Fruit fly (Drosophila melanogaster) whole organism, prepupa: ENCODE measurements around the gene Sr-CIV.
A peak's percentile ranks its signal among the peaks of the same experiment; 100 is the strongest.

Source experiments
- CG10631 ChIP-seq: fragments of 200-800 bp; sonication (Bioruptor generic); optimal IDR thresholded peaks from 2 replicates; lab custom pipeline; 2016; ENCODE audit warnings: missing biosample characterization, missing genetic modification characterization
- CG10669 ChIP-seq: fragments of 200-800 bp; sonication (Bioruptor generic); optimal IDR thresholded peaks from 3 replicates; lab custom pipeline; 2018; ENCODE audit warnings: missing biosample characterization, mild to moderate bottlenecking, missing genetic modification characterization, moderate library complexity
- CG11294 ChIP-seq: fragments of 200-800 bp; sonication (Bioruptor generic); IDR thresholded peaks from 2 replicates; pipeline ENCODE4 v1.3.6; 2022; ENCODE audit warnings: missing biosample characterization, missing genetic modification characterization
- CG11902 ChIP-seq: fragments of 200-800 bp; sonication (Bioruptor generic); optimal IDR thresholded peaks from 3 replicates; lab custom pipeline; 2016; ENCODE audit warnings: missing biosample characterization, missing genetic modification characterization
- CG15336 ChIP-seq: fragments of 200-800 bp; sonication (Bioruptor generic); IDR thresholded peaks from 2 replicates; pipeline ENCODE4 v1.3.6; 2022; ENCODE audit warnings: missing biosample characterization, missing genetic modification characterization
- CG16779 ChIP-seq: fragments of 200-800 bp; sonication (Bioruptor generic); optimal IDR thresholded peaks from 3 replicates; lab custom pipeline; 2017; ENCODE audit warnings: missing biosample characterization, mild to moderate bottlenecking, missing genetic modification characterization
- CG3032 ChIP-seq: fragments of 200-800 bp; optimal IDR thresholded peaks from 2 replicates; lab custom pipeline; 2019; ENCODE audit warnings: missing biosample characterization, mild to moderate bottlenecking, missing genetic modification characterization, moderate library complexity
- CG31627 ChIP-seq: fragments of 200-800 bp; sonication (Bioruptor generic); optimal IDR thresholded peaks from 3 replicates; lab custom pipeline; 2016; ENCODE audit warnings: missing biosample characterization, missing genetic modification characterization
- CG32006 ChIP-seq: fragments of 200-800 bp; sonication (Bioruptor generic); optimal IDR thresholded peaks from 3 replicates; lab custom pipeline; 2017; ENCODE audit warnings: missing biosample characterization, mild to moderate bottlenecking, missing genetic modification characterization
- CG34406 ChIP-seq: fragments of 200-800 bp; sonication (Bioruptor generic); optimal IDR thresholded peaks from 3 replicates; lab custom pipeline; 2016; ENCODE audit warnings: missing biosample characterization, missing genetic modification characterization
- CG3919 ChIP-seq: fragments of 200-800 bp; sonication (Bioruptor generic); optimal IDR thresholded peaks from 3 replicates; lab custom pipeline; 2016; ENCODE audit warnings: missing biosample characterization, missing genetic modification characterization
- CG6163 ChIP-seq: fragments of 200-800 bp; sonication (Bioruptor generic); IDR thresholded peaks from 3 replicates; pipeline ENCODE4 v1.3.6; 2022; ENCODE audit warnings: missing biosample characterization, missing genetic modification characterization
- CG6276 ChIP-seq: fragments of 200-800 bp; sonication (Bioruptor generic); optimal IDR thresholded peaks from 2 replicates; lab custom pipeline; 2017; ENCODE audit warnings: missing biosample characterization, mild to moderate bottlenecking, missing genetic modification characterization
- CG6792 ChIP-seq: fragments of 200-800 bp; sonication (Bioruptor generic); optimal IDR thresholded peaks from 3 replicates; lab custom pipeline; 2016; ENCODE audit warnings: missing biosample characterization, missing genetic modification characterization
- CG6808 ChIP-seq: fragments of 200-800 bp; sonication (Bioruptor generic); optimal IDR thresholded peaks from 3 replicates; lab custom pipeline; 2017; ENCODE audit warnings: missing biosample characterization, missing genetic modification characterization, mild to moderate bottlenecking, moderate library complexity, missing genetic modification reagents
- CG8119 ChIP-seq: fragments of 200-800 bp; sonication (Bioruptor generic); IDR thresholded peaks from 3 replicates; pipeline ENCODE4 v1.3.6; 2022; ENCODE audit warnings: missing biosample characterization, missing genetic modification characterization
- CG8319 ChIP-seq: fragments of 200-800 bp; sonication (Bioruptor generic); optimal IDR thresholded peaks from 3 replicates; lab custom pipeline; 2016; ENCODE audit warnings: missing biosample characterization, missing genetic modification characterization
- Eip78C ChIP-seq: fragments of 200-800 bp; sonication (Bioruptor generic); peaks from one replicate; lab custom pipeline; 2016; ENCODE audit warnings: missing biosample characterization, missing genetic modification characterization
- Eip93F ChIP-seq: fragments of 200-800 bp; sonication (Bioruptor generic); optimal IDR thresholded peaks from 2 replicates; lab custom pipeline; 2016; ENCODE audit warnings: missing biosample characterization, mild to moderate bottlenecking, missing genetic modification characterization
- Ets21C ChIP-seq: fragments of 200-800 bp; sonication (Bioruptor generic); optimal IDR thresholded peaks from 3 replicates; lab custom pipeline; 2016; ENCODE audit warnings: missing biosample characterization, missing genetic modification characterization
- Ets96B ChIP-seq: fragments of 200-800 bp; optimal IDR thresholded peaks from 2 replicates; lab custom pipeline; 2019; ENCODE audit warnings: missing biosample characterization, mild to moderate bottlenecking, missing genetic modification characterization, moderate library complexity
- Gug ChIP-seq: fragments of 200-800 bp; sonication (Bioruptor generic); IDR thresholded peaks from 2 replicates; pipeline ENCODE4 v1.3.6; 2022; ENCODE audit warnings: missing biosample characterization, missing genetic modification characterization
- Hr38 ChIP-seq: sonication (Bioruptor generic); optimal IDR thresholded peaks from 2 replicates; lab custom pipeline; 2016; ENCODE audit warnings: missing biosample characterization, missing genetic modification characterization
- Hr39 ChIP-seq: fragments of 200-800 bp; sonication (Bioruptor generic); optimal IDR thresholded peaks from 2 replicates; lab custom pipeline; 2016; ENCODE audit warnings: missing biosample characterization, missing genetic modification characterization
- Hr4 ChIP-seq: fragments of 200-800 bp; sonication (Bioruptor generic); optimal IDR thresholded peaks from 3 replicates; lab custom pipeline; 2016; ENCODE audit warnings: missing biosample characterization, missing genetic modification characterization
- Met ChIP-seq: fragments of 200-800 bp; sonication (Bioruptor generic); optimal IDR thresholded peaks from 3 replicates; lab custom pipeline; 2016; ENCODE audit warnings: missing biosample characterization, missing genetic modification characterization
- OdsH ChIP-seq: fragments of 200-800 bp; sonication (Bioruptor generic); optimal IDR thresholded peaks from 3 replicates; lab custom pipeline; 2016; ENCODE audit warnings: missing biosample characterization, missing genetic modification characterization
- Smox ChIP-seq: fragments of 200-800 bp; sonication (Bioruptor generic); optimal IDR thresholded peaks from 3 replicates; lab custom pipeline; 2016; ENCODE audit warnings: missing biosample characterization, missing genetic modification characterization
- Sox102F ChIP-seq: fragments of 200-800 bp; sonication (Bioruptor generic); optimal IDR thresholded peaks from 2 replicates; lab custom pipeline; 2016; ENCODE audit warnings: missing biosample characterization, mild to moderate bottlenecking, missing genetic modification characterization
- Sox14 ChIP-seq: fragments of 200-800 bp; sonication (Bioruptor generic); optimal IDR thresholded peaks from 3 replicates; lab custom pipeline; 2016; ENCODE audit warnings: missing biosample characterization, missing genetic modification characterization
- Sox15 ChIP-seq: fragments of 200-800 bp; sonication (Bioruptor generic); optimal IDR thresholded peaks from 3 replicates; lab custom pipeline; 2016; ENCODE audit warnings: missing biosample characterization, missing genetic modification characterization
- achi ChIP-seq: fragments of 200-800 bp; sonication (Bioruptor generic); optimal IDR thresholded peaks from 3 replicates; lab custom pipeline; 2016; ENCODE audit warnings: missing biosample characterization, missing genetic modification characterization
- acj6 ChIP-seq: fragments of 200-800 bp; sonication (Bioruptor generic); optimal IDR thresholded peaks from 3 replicates; lab custom pipeline; 2016; ENCODE audit warnings: missing biosample characterization, missing genetic modification characterization
- cyc ChIP-seq: fragments of 200-800 bp; sonication (Bioruptor generic); optimal IDR thresholded peaks from 3 replicates; lab custom pipeline; 2016; ENCODE audit warnings: missing biosample characterization, missing genetic modification characterization
- dsx ChIP-seq: fragments of 200-800 bp; optimal IDR thresholded peaks from 3 replicates; lab custom pipeline; 2019; ENCODE audit warnings: missing biosample characterization, mild to moderate bottlenecking, missing genetic modification characterization, moderate library complexity; ENCODE audit not compliant: poor library complexity, severe bottlenecking
- eg ChIP-seq: fragments of 200-800 bp; sonication (Bioruptor generic); IDR thresholded peaks from 3 replicates; pipeline ENCODE4 v1.3.6; 2022; ENCODE audit warnings: missing biosample characterization, missing genetic modification characterization
- esn ChIP-seq: fragments of 200-800 bp; sonication (Bioruptor generic); optimal IDR thresholded peaks from 2 replicates; lab custom pipeline; 2016; ENCODE audit warnings: missing biosample characterization, mild to moderate bottlenecking, missing genetic modification characterization, moderate library complexity
- fd59A ChIP-seq: fragments of 200-800 bp; sonication (Bioruptor generic); optimal IDR thresholded peaks from 2 replicates; lab custom pipeline; 2017; ENCODE audit warnings: missing biosample characterization, mild to moderate bottlenecking, missing genetic modification characterization, missing genetic modification reagents
- net ChIP-seq: fragments of 200-800 bp; sonication (Bioruptor generic); optimal IDR thresholded peaks from 3 replicates; lab custom pipeline; 2016; ENCODE audit warnings: missing biosample characterization, missing genetic modification characterization
- pdm3 ChIP-seq: fragments of 200-800 bp; sonication (Bioruptor generic); optimal IDR thresholded peaks from 3 replicates; lab custom pipeline; 2016; ENCODE audit warnings: missing biosample characterization, missing genetic modification characterization
- salr ChIP-seq, 2 experiments: fragments of 200-800 bp; sonication (Bioruptor generic); optimal IDR thresholded peaks; 3 replicates each; lab custom pipeline; 2016 to 2018; ENCODE audit warnings: missing biosample characterization in 2 of 2, missing genetic modification characterization in 2 of 2, mild to moderate bottlenecking in 1 of 2
- spab ChIP-seq: fragments of 200-800 bp; sonication (Bioruptor generic); optimal IDR thresholded peaks from 2 replicates; lab custom pipeline; 2017; ENCODE audit warnings: missing biosample characterization, mild to moderate bottlenecking, missing genetic modification characterization, missing genetic modification reagents
- ss ChIP-seq, 2 experiments: fragments of 200-800 bp; sonication (Bioruptor generic); optimal IDR thresholded peaks; 2 replicates in 1 of 2; 3 replicates in 1 of 2; lab custom pipeline; 2017 to 2018; ENCODE audit warnings: mild to moderate bottlenecking in 2 of 2, missing biosample characterization in 2 of 2, missing genetic modification characterization in 2 of 2, moderate library complexity in 1 of 2
- svp ChIP-seq: fragments of 200-800 bp; sonication (Bioruptor generic); peaks from one replicate; lab custom pipeline; 2016; ENCODE audit warnings: missing biosample characterization, missing genetic modification characterization
- topi ChIP-seq: fragments of 200-800 bp; sonication (Bioruptor generic); optimal IDR thresholded peaks from 3 replicates; lab custom pipeline; 2016; ENCODE audit warnings: missing biosample characterization, missing genetic modification characterization
- vri ChIP-seq: fragments of 200-800 bp; sonication (Bioruptor generic); optimal IDR thresholded peaks from 3 replicates; lab custom pipeline; 2016; ENCODE audit warnings: missing biosample characterization, mild to moderate bottlenecking, missing genetic modification characterization

Sr-CIV gene

dm6 chr2L:3534227-3534842 lies 10.5 kb upstream of the Sr-CIV start (continued):
- peak; percentile 90 for TF ChIP-seq CG10669 (GFP tag; lab: Kevin White, UChicago)
- peak; percentile 96 for TF ChIP-seq CG6163 (GFP tag; lab: Robert Waterston, UW)
- TF ChIP-seq cyc (GFP tag; lab: Kevin White, UChicago) = peak; percentile 95
- peak; percentile 74 for TF ChIP-seq CG6276 (GFP tag; lab: Kevin White, UChicago)
- TF ChIP-seq CG11294 (GFP tag; lab: Robert Waterston, UW) = peak; percentile 63
- TF ChIP-seq pdm3 (GFP tag; lab: Kevin White, UChicago) = peak; percentile 94
- TF ChIP-seq net (GFP tag; lab: Kevin White, UChicago) = peak; percentile 86
- TF ChIP-seq spab (GFP tag; lab: Kevin White, UChicago) = peak; percentile 80
- TF ChIP-seq CG16779 (tag; lab: Kevin White, UChicago) = peak; percentile 59
- peak; percentile 91 for TF ChIP-seq Smox (GFP tag; lab: Kevin White, UChicago)
- peak; percentile 76 to 82 for TF ChIP-seq salr (GFP tag; optimal IDR thresholded peaks at IDR 0.05; lab: Kevin White, UChicago)
- TF ChIP-seq Sox102F (GFP tag; lab: Kevin White, UChicago) = peak; percentile 91
- TF ChIP-seq CG15336 (GFP tag; lab: Robert Waterston, UW) = peak; percentile 84
- peak; percentile 78 for TF ChIP-seq fd59A (GFP tag; lab: Kevin White, UChicago)
- peak; percentile 84 for TF ChIP-seq CG32006 (GFP tag; lab: Kevin White, UChicago)
- TF ChIP-seq Ets21C = peak; percentile 90
- peak; percentile 90 for TF ChIP-seq CG34406 (GFP tag; lab: Kevin White, UChicago)

dm6 chr2L:3532973-3533525 lies 9.2 kb upstream of the Sr-CIV start:
- TF ChIP-seq CG6163 (GFP tag; lab: Robert Waterston, UW) (peak; percentile 57; the same call in 1 of the 3 replicates), achi (peak; percentile 27), topi (GFP tag; lab: Kevin White, UChicago) (peak; percentile 27), CG11294 (GFP tag; lab: Robert Waterston, UW) (0 out of 2 replicates have a peak, but pooled peaks have one; percentile 19), CG31627 (GFP tag; lab: Kevin White, UChicago) (peak; percentile 41), CG32006 (GFP tag; lab: Kevin White, UChicago) (peak; percentile 44), OdsH (GFP tag; lab: Kevin White, UChicago) (peak; percentile 20), esn (peak; percentile 49), Sox14 (peak; percentile 66), Ets96B (peak; percentile 31), Sox15 (GFP tag; lab: Kevin White, UChicago) (peak; percentile 2), Sox102F (GFP tag; lab: Kevin White, UChicago) (peak; percentile 13), vri (GFP tag; lab: Kevin White, UChicago) (no peak), eg (GFP tag; lab: Robert Waterston, UW) (peak; percentile 66; the same call in 1 of the 3 replicates), acj6 (GFP tag; lab: Kevin White, UChicago) (peak; percentile 37), CG6792 (GFP tag; lab: Kevin White, UChicago) (peak; percentile 24), CG10669 (GFP tag; lab: Kevin White, UChicago) (peak; percentile 14), Met (GFP tag; lab: Kevin White, UChicago) (peak; percentile 54), CG8119 (no peak), CG3919 (peak; percentile 64), Hr38 (GFP tag; lab: Kevin White, UChicago) (no peak), Eip93F (GFP tag; lab: Kevin White, UChicago) (no peak), spab (GFP tag; lab: Kevin White, UChicago) (peak; percentile 11), CG34406 (GFP tag; lab: Kevin White, UChicago) (peak; percentile 38), Eip78C (GFP tag; lab: Kevin White, UChicago) (peak; percentile 76), CG8319 (peak; percentile 14), fd59A (GFP tag; lab: Kevin White, UChicago) (peak; percentile 26), Hr4 (GFP tag; lab: Kevin White, UChicago) (peak; percentile 30), CG6808 (GFP tag; lab: Kevin White, UChicago) (peak; percentile 36), ss (GFP tag; optimal IDR thresholded peaks at IDR 0.05; lab: Kevin White, UChicago) (no peak), dsx (GFP tag; lab: Kevin White, UChicago) (no peak), pdm3 (GFP tag; lab: Kevin White, UChicago) (no peak), CG11902 (peak; percentile 18), net (GFP tag; lab: Kevin White, UChicago) (peak; percentile 6), svp (no peak), CG10631 (GFP tag; lab: Kevin White, UChicago) (peak; percentile 16), Hr39 (GFP tag; lab: Kevin White, UChicago) (peak; percentile 54), CG15336 (GFP tag; lab: Robert Waterston, UW) (0 out of 2 replicates have a peak, but pooled peaks have one; percentile 8), Gug (GFP tag; lab: Robert Waterston, UW) (no peak), CG3032 (tag; lab: Kevin White, UChicago) (peak; percentile 19), Smox (GFP tag; lab: Kevin White, UChicago) (peak; percentile 6)
